Worm (Caenorhabditis elegans): Measurements from ENCODE around the gene ZK688.4.

The ZK688.4 gene

ce11 chrIII:7873481-7873880 is 21.3 kb upstream of the ZK688.4 start, which contains the start of gene tyr-1:
Gene tyr-1, plus strand, starts transcription at chrIII:7873781.
- no peak for TF ChIP-seq pha-4 (tag; optimal IDR thresholded peaks at IDR 0.05)
- no peak for TF ChIP-seq cnd-1 (tag; optimal IDR thresholded peaks at IDR 0.05)
- TF ChIP-seq nhr-28 (tag; optimal IDR thresholded peaks at IDR 0.05): no peak
- TF ChIP-seq ceh-83 (GFP tag; optimal IDR thresholded peaks at IDR 0.05): no peak
- no peak for TF ChIP-seq unc-39 (tag; optimal IDR thresholded peaks at IDR 0.05)
- TF ChIP-seq mls-2 (tag; optimal IDR thresholded peaks at IDR 0.05): no peak

- TF ChIP-seq nhr-12 (tag; optimal IDR thresholded peaks at IDR 0.05) (no peak), ham-2 (GFP tag; optimal IDR thresholded peaks at IDR 0.05) (no peak), pha-4 (tag; optimal IDR thresholded peaks at IDR 0.05) (no peak), ces-1 (GFP tag; optimal IDR thresholded peaks at IDR 0.05) (no peak), nhr-237 (tag; optimal IDR thresholded peaks at IDR 0.05) (no peak)
Measured at ce11 chrIII:7877090-7877489, 17.7 kb upstream of the ZK688.4 start.

ce11 chrIII:7878852-7879329 is 15.9 kb upstream of the ZK688.4 start, which contains the start of gene sup-18:
Gene sup-18, minus strand, starts transcription at chrIII:7878902.
- TF ChIP-seq lsy-2 (tag; optimal IDR thresholded peaks at IDR 0.05) (no peak), lin-32 (GFP tag; optimal IDR thresholded peaks at IDR 0.05) (no peak), hlh-1 (tag; optimal IDR thresholded peaks at IDR 0.05) (no peak), nhr-12 (tag; optimal IDR thresholded peaks at IDR 0.05) (no peak), blmp-1 (tag; optimal IDR thresholded peaks at IDR 0.05) (no peak), ces-1 (GFP tag; optimal IDR thresholded peaks at IDR 0.05) (no peak), ceh-83 (GFP tag; optimal IDR thresholded peaks at IDR 0.05) (no peak), flh-1 (GFP tag; optimal IDR thresholded peaks at IDR 0.05) (no peak)

ce11 chrIII:7880132-7880715 is 14.6 kb upstream of the ZK688.4 start:
- TF ChIP-seq mep-1 (tag; optimal IDR thresholded peaks at IDR 0.05) (no peak), hlh-1 (tag; optimal IDR thresholded peaks at IDR 0.05) (peak; percentile 75), unc-120 (tag; optimal IDR thresholded peaks at IDR 0.05; ENCODE audit: poor library complexity, severe bottlenecking) (peak; percentile 57), unc-62 (GFP tag; optimal IDR thresholded peaks at IDR 0.05) (peak; percentile 46), flh-1 (GFP tag; optimal IDR thresholded peaks at IDR 0.05) (no peak)

- TF ChIP-seq ceh-39 (tag; optimal IDR thresholded peaks at IDR 0.05) (no peak), drap-1 (GFP tag; optimal IDR thresholded peaks at IDR 0.05) (no peak), mab-5 (tag; optimal IDR thresholded peaks at IDR 0.05) (no peak), sptf-1 (tag; optimal IDR thresholded peaks at IDR 0.05) (no peak), nhr-28 (tag; optimal IDR thresholded peaks at IDR 0.05) (no peak), ceh-83 (GFP tag; optimal IDR thresholded peaks at IDR 0.05) (no peak), nhr-76 (tag; optimal IDR thresholded peaks at IDR 0.05) (no peak), unc-39 (tag; optimal IDR thresholded peaks at IDR 0.05) (no peak), blmp-1 (tag; optimal IDR thresholded peaks at IDR 0.05) (no peak), ceh-43 (GFP tag; optimal IDR thresholded peaks at IDR 0.05) (no peak), mls-2 (tag; optimal IDR thresholded peaks at IDR 0.05) (no peak), pha-4 (tag; optimal IDR thresholded peaks at IDR 0.05) (no peak), unc-120 (tag; optimal IDR thresholded peaks at IDR 0.05; ENCODE audit: poor library complexity, severe bottlenecking) (no peak), mep-1 (tag; optimal IDR thresholded peaks at IDR 0.05) (no peak), lsy-2 (tag; optimal IDR thresholded peaks at IDR 0.05) (no peak)
Measured at ce11 chrIII:7882900-7883299, 11.9 kb upstream of the ZK688.4 start, which contains the start of gene ZK688.9. Gene ZK688.9, minus strand, starts transcription at chrIII:7883000.

DNA sequence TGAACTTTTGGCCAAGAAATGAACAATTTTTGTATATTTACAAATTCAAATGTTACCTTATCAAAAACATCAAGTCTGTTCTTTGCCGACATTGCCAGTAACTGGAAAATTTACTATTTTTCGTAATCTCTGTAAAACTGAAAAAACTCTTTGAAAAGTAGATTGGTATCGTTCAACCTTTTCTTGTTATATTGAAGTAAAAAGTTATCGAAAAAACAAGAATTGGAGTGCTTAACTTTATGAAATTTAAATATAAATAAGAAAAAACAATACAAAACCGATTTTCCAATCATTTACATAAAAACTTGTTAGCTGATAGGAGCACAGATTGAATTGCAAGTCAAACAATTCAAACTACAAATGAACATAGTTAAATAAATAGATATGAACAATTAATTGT is 10.0 kb upstream of the ZK688.4 start, which contains the start of gene ZK688.11:
ZK688.11 (minus strand) TSS at position 101 of the 400 bp plus-strand sequence.
- TF ChIP-seq mab-5 (tag; optimal IDR thresholded peaks at IDR 0.05): no peak
- no peak for TF ChIP-seq ceh-39 (tag; optimal IDR thresholded peaks at IDR 0.05)
- TF ChIP-seq ces-1 (GFP tag; optimal IDR thresholded peaks at IDR 0.05): no peak
- TF ChIP-seq ztf-11 (tag; optimal IDR thresholded peaks at IDR 0.05): no peak
- no peak for TF ChIP-seq unc-39 (tag; optimal IDR thresholded peaks at IDR 0.05)
- TF ChIP-seq mep-1 (tag; optimal IDR thresholded peaks at IDR 0.05): no peak
- TF ChIP-seq hlh-1 (tag; optimal IDR thresholded peaks at IDR 0.05): no peak
- TF ChIP-seq mls-2 (tag; optimal IDR thresholded peaks at IDR 0.05): no peak
- no peak for TF ChIP-seq nhr-2 (tag; optimal IDR thresholded peaks at IDR 0.05)
- no peak for TF ChIP-seq blmp-1 (tag; optimal IDR thresholded peaks at IDR 0.05)
- no peak for TF ChIP-seq drap-1 (GFP tag; optimal IDR thresholded peaks at IDR 0.05)

ce11 chrIII:7889036-7889435 is 5.8 kb upstream of the ZK688.4 start:
- TF ChIP-seq lin-13 (tag; optimal IDR thresholded peaks at IDR 0.05): no peak
- no peak for TF ChIP-seq elt-3 (tag; optimal IDR thresholded peaks at IDR 0.05)
- no peak for TF ChIP-seq unc-120 (tag; optimal IDR thresholded peaks at IDR 0.05; ENCODE audit: poor library complexity, severe bottlenecking)
- TF ChIP-seq nhr-2 (tag; optimal IDR thresholded peaks at IDR 0.05): no peak
- TF ChIP-seq sptf-1 (tag; optimal IDR thresholded peaks at IDR 0.05): no peak
- no peak for TF ChIP-seq drap-1 (GFP tag; optimal IDR thresholded peaks at IDR 0.05)
- no peak for TF ChIP-seq nhr-28 (tag; optimal IDR thresholded peaks at IDR 0.05)
- TF ChIP-seq ham-2 (GFP tag; optimal IDR thresholded peaks at IDR 0.05): no peak
- no peak for TF ChIP-seq mls-2 (tag; optimal IDR thresholded peaks at IDR 0.05)

Measured in whole organism, mixed stage, embryonic.